Worm (Caenorhabditis elegans) whole organism, L2 larva: Measurements from ENCODE around the gene F54H12.2.
"Not testable (repeated sequence)": the region's sequence is repeated elsewhere in the genome, so short reads cannot be mapped to it uniquely, and the experiment has no call there.

Experiments
- C34F6.9 ChIP-seq: fragments of 150-350 bp; optimal IDR thresholded peaks from 2 replicates; lab custom pipeline; 2014; ENCODE audit warnings: missing biosample characterization, missing genetic modification characterization
- F13H6.1 ChIP-seq: sonication (generic microtip); optimal IDR thresholded peaks from 2 replicates; lab custom pipeline; 2016; ENCODE audit warnings: missing genetic modification characterization, missing compliant biosample characterization
- ZK546.5 ChIP-seq: sonication (generic microtip); optimal IDR thresholded peaks from 2 replicates; lab custom pipeline; 2017; ENCODE audit warnings: missing biosample characterization, missing genetic modification characterization
- aly-2 ChIP-seq: fragments of 150-350 bp; optimal IDR thresholded peaks from 2 replicates; lab custom pipeline; 2014; ENCODE audit warnings: missing biosample characterization, missing genetic modification characterization
- ama-1 ChIP-seq: fragments of 150-350 bp; optimal IDR thresholded peaks from 2 replicates; lab custom pipeline; 2018; ENCODE audit warnings: inconsistent platforms
- blmp-1 ChIP-seq: sonication (generic microtip); optimal IDR thresholded peaks from 2 replicates; lab custom pipeline; 2017; ENCODE audit warnings: missing genetic modification characterization, mild to moderate bottlenecking, missing compliant biosample characterization, antibody characterized with exemption, moderate library complexity; ENCODE audit not compliant: insufficient read depth
- ceh-16 ChIP-seq: fragments of 150-350 bp; optimal IDR thresholded peaks from 2 replicates; lab custom pipeline; 2014; ENCODE audit warnings: missing biosample characterization, missing genetic modification characterization
- ceh-82 ChIP-seq: fragments of 150-350 bp; optimal IDR thresholded peaks from 2 replicates; lab custom pipeline; 2014; ENCODE audit warnings: missing biosample characterization, missing genetic modification characterization
- dmd-4 ChIP-seq: sonication (generic microtip); optimal IDR thresholded peaks from 2 replicates; lab custom pipeline; 2017; ENCODE audit warnings: missing biosample characterization, missing genetic modification characterization
- elt-3 ChIP-seq: sonication (generic microtip); optimal IDR thresholded peaks from 2 replicates; lab custom pipeline; 2017; ENCODE audit warnings: missing biosample characterization, missing genetic modification characterization
- lin-11 ChIP-seq: fragments of 150-350 bp; sonication (generic microtip); optimal IDR thresholded peaks from 2 replicates; lab custom pipeline; 2014; ENCODE audit warnings: missing biosample characterization, missing genetic modification characterization, inconsistent platforms, mixed read lengths
- lin-13 ChIP-seq: fragments of 150-350 bp; optimal IDR thresholded peaks from 2 replicates; lab custom pipeline; 2014; ENCODE audit warnings: missing biosample characterization, missing genetic modification reagents, missing genetic modification characterization
- lsy-2 ChIP-seq, 2 experiments: fragments of 150-350 bp in 1 of 2; sonication (generic microtip) in 1 of 2; optimal IDR thresholded peaks; 2 replicates each; lab custom pipeline; 2014 to 2017; ENCODE audit warnings: missing biosample characterization in 2 of 2, missing genetic modification characterization in 2 of 2
- mab-5 ChIP-seq: fragments of 150-350 bp; optimal IDR thresholded peaks from 2 replicates; lab custom pipeline; 2014; ENCODE audit warnings: missing biosample characterization, missing genetic modification characterization
- mbf-1 ChIP-seq: sonication (generic microtip); optimal IDR thresholded peaks from 2 replicates; lab custom pipeline; 2017; ENCODE audit warnings: missing biosample characterization, missing genetic modification characterization
- mdl-1 ChIP-seq, 2 experiments: fragments of 150-350 bp in 1 of 2; sonication (generic microtip) in 1 of 2; optimal IDR thresholded peaks; 2 replicates each; lab custom pipeline; 2017; ENCODE audit warnings: missing biosample characterization in 2 of 2, missing genetic modification characterization in 2 of 2
- nhr-10 ChIP-seq: sonication (generic microtip); optimal IDR thresholded peaks from 2 replicates; lab custom pipeline; 2017; ENCODE audit warnings: missing biosample characterization, missing genetic modification characterization
- nhr-12 ChIP-seq: fragments of 150-350 bp; optimal IDR thresholded peaks from 2 replicates; lab custom pipeline; 2014; ENCODE audit warnings: missing biosample characterization, missing genetic modification characterization
- nhr-129 ChIP-seq: fragments of 150-350 bp; optimal IDR thresholded peaks from 2 replicates; lab custom pipeline; 2014; ENCODE audit warnings: missing biosample characterization, missing genetic modification characterization
- nhr-23 ChIP-seq: fragments of 150-350 bp; optimal IDR thresholded peaks from 2 replicates; lab custom pipeline; 2014; ENCODE audit warnings: missing biosample characterization, missing genetic modification reagents, missing genetic modification characterization
- nhr-6 ChIP-seq: fragments of 150-350 bp; optimal IDR thresholded peaks from 2 replicates; lab custom pipeline; 2014; ENCODE audit warnings: missing biosample characterization, missing genetic modification characterization
- sem-4 ChIP-seq: fragments of 150-350 bp; optimal IDR thresholded peaks from 2 replicates; lab custom pipeline; 2014; ENCODE audit warnings: missing biosample characterization, missing genetic modification reagents, missing genetic modification characterization
- sma-3 ChIP-seq: sonication (generic microtip); optimal IDR thresholded peaks from 2 replicates; lab custom pipeline; 2016; ENCODE audit warnings: missing genetic modification reagents, missing genetic modification characterization, missing compliant biosample characterization
- unc-39 ChIP-seq: fragments of 150-350 bp; optimal IDR thresholded peaks from 2 replicates; lab custom pipeline; 2014; ENCODE audit warnings: missing biosample characterization, missing genetic modification characterization
- unc-55 ChIP-seq: fragments of 150-350 bp; sonication (generic microtip); optimal IDR thresholded peaks from 3 replicates; lab custom pipeline; 2014; ENCODE audit warnings: missing biosample characterization, missing genetic modification reagents, missing genetic modification characterization
- unc-62 ChIP-seq: fragments of 150-350 bp; optimal IDR thresholded peaks from 2 replicates; lab custom pipeline; 2014; ENCODE audit warnings: missing biosample characterization, missing genetic modification reagents, missing genetic modification characterization
- zag-1 ChIP-seq: fragments of 150-350 bp; optimal IDR thresholded peaks from 2 replicates; lab custom pipeline; 2014; ENCODE audit warnings: missing biosample characterization, missing genetic modification characterization
- ztf-11 ChIP-seq: sonication (generic microtip); optimal IDR thresholded peaks from 2 replicates; lab custom pipeline; 2017; ENCODE audit warnings: missing biosample characterization, missing genetic modification characterization
- ztf-4 ChIP-seq: fragments of 150-350 bp; optimal IDR thresholded peaks from 2 replicates; lab custom pipeline; 2014; ENCODE audit warnings: missing biosample characterization, missing genetic modification characterization

Gene F54H12.2

DNA sequence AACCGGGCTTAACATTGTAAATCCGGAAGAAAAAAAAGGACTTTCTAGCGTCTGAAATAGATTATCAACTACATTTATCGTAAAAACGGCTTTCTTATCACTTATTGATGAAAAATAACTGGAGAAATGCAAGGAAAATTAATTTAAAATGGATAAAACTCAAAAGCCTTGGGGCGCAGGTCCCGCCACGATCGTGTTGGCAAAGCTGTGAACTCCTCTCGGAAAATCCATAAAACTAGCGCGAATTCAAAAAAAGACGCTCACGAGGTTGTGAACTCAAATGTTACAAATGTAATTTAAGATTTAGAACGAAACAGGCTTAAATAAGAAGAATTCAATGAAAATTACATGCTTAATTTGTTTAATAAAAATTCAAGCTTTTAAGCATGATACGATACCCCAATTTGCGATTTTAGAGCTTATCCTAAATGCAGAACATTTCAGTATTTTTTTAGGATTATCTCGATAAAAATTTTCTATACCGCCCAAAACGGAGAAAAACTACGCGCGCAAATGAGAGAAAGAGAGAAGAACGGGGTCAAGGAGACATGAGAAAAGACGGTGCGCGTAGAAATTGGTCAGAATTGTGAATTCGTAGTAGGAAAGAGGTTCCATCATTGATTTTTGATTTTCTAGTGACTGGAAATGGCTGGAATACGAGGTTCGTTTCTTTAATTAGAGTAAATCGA lies 12.2 kb upstream of the F54H12.2 start, which contains the start of gene C29E4.15 (continued):
- TF ChIP-seq aly-2 (tag; lab: Kevin White, UChicago), result no peak
- TF ChIP-seq nhr-129, result peak; percentile 6
- TF ChIP-seq sma-3 (GFP tag; lab: Kevin White, UChicago), result no peak
- peak; percentile 15 for TF ChIP-seq F13H6.1
- peak; percentile 83 for TF ChIP-seq unc-55 (GFP tag; lab: Kevin White, UChicago)
- peak; percentile 63 for TF ChIP-seq C34F6.9 (tag; lab: Kevin White, UChicago)
- TF ChIP-seq ceh-82 (tag; lab: Kevin White, UChicago), result no peak
- TF ChIP-seq unc-39 (tag; lab: Kevin White, UChicago), result no peak
- no peak for TF ChIP-seq dmd-4 (tag; lab: Kevin White, UChicago)
- no peak for TF ChIP-seq mab-5 (tag; lab: Kevin White, UChicago)
- no peak for TF ChIP-seq mdl-1 (tag; optimal IDR thresholded peaks at IDR 0.05; lab: Kevin White, UChicago)
- no peak for TF ChIP-seq ztf-11
- TF ChIP-seq, all 48 proteins: peak for 7

DNA sequence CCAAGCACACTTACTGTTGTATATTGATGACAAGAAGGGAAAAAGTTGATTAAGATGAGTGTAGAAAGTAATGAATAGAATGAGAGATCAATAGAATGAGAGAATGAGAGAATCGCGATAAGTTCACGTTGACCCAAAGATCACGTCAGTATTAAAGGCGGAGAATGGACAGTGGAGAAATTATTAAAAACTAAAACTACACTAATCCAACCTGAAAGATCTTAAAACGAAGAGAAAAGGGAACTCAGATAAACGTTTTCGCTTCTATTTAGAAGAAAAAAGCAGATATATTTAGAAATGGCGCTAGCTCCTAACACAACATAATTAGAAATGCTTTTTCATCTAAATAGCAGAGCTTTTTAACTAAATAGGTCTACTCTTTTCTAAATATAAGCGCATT lies 11.2 kb upstream of the F54H12.2 start, which contains the start of gene let-754:
Gene let-754, minus strand, starts transcription at position 101 of the 400 bp plus-strand sequence.
- TF ChIP-seq sem-4 (no peak), nhr-23 (tag; lab: Kevin White, UChicago) (no peak), ama-1 (lab: Kevin White, UChicago) (no peak), C34F6.9 (tag; lab: Kevin White, UChicago) (no peak), mbf-1 (tag; lab: Kevin White, UChicago) (no peak), ceh-16 (no peak), nhr-6 (no peak), zag-1 (no peak), mdl-1 (tag; optimal IDR thresholded peaks at IDR 0.05; lab: Kevin White, UChicago) (no peak), lin-11 (tag; lab: Kevin White, UChicago) (no peak), elt-3 (no peak), mab-5 (tag; lab: Kevin White, UChicago) (no peak), ztf-4 (no peak), lin-13 (no peak), nhr-10 (no peak), unc-62 (GFP tag; lab: Kevin White, UChicago) (no peak)

DNA sequence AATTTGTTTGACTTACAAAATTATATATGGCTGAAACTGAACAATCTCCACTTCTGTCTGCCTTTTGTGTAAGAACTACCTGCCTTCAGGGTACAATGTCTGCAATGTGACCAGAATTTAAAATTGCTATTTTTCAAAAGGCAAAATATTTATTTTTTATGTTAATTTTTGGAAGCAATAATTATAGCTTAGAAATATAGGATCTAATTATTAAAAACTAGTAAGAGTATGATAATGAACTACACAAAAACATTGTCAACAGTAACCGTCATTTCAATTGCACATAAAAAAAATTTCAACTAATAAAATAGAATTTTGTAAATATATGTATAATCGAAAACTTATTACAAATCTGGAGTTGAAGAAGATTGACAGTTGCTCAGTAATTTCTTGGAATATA lies 7.4 kb upstream of the F54H12.2 start, which contains the start of gene C29E4.9:
Gene C29E4.9, minus strand, starts transcription at position 101 of the 400 bp plus-strand sequence.
- TF ChIP-seq nhr-129 (no peak), dmd-4 (tag; lab: Kevin White, UChicago) (no peak), nhr-12 (tag; lab: Kevin White, UChicago) (no peak)

DNA sequence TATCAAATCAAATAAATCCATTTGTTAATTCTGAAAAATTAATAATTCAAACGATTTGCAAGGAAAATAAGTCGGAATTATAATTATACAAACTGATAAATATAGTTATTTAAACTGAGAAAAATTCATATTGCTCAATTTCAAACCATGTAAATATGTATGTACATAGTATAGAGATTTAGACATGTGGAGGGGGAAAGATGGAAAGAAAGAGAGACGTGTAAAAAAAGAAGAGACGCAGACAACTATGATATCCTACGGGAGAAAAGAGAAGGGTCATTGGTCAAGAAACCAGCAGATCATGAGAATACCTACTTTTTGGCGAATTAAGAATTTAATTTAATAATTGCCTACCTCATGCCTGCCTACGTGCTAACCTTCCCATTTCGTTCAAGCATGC lies 6.3 kb upstream of the F54H12.2 start, which contains the start of gene C29E4.11:
Gene C29E4.11, minus strand, starts transcription at position 30 of the 400 bp plus-strand sequence.
- TF ChIP-seq lsy-2 (tag; optimal IDR thresholded peaks at IDR 0.05; lab: Kevin White, UChicago), result peak in 1 of 2 experiments; percentile 40
- TF ChIP-seq C34F6.9 (tag; lab: Kevin White, UChicago), result peak; percentile 74
- peak; percentile 40 for TF ChIP-seq unc-55 (GFP tag; lab: Kevin White, UChicago)
- TF ChIP-seq ZK546.5, result no peak

DNA sequence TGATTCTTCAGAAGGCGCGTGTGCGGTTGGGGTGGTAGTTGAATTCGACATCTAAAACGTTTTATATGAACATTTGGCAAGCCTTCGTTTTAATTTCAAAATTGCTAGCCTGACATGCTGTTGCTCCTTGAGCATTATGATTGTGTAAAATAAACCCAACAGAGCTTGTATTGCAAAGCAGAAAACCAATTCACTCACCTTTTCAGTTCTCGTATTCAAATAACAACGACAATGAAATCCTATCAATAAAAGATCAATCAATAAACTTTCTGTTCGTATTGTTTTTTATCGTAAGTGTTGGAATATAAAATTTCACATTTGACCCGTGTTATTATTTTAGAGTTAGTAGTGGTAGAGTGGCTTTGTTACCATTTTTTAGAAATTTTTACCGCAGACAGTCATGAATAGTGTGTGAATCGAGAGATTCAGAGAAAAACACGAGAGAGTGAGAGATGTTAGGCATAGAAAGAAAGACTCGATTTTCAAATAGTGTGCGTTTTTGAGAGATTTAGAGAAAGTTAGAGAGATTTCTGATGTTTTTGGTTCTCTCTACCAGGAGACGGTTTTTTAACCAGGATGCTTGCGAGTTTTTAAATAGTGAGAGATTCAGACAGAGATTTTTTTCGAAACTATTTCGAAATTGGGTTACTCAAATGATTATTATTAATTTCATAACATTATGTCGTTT lies 5.3 kb upstream of the F54H12.2 start, which contains the start of gene F54H12.10:
Gene F54H12.10, minus strand, starts transcription at position 51 of the 688 bp plus-strand sequence.
- TF ChIP-seq blmp-1 (tag; lab: Kevin White, UChicago); ceh-16; nhr-12 (tag; lab: Kevin White, UChicago): not testable (repeated sequence)

DNA sequence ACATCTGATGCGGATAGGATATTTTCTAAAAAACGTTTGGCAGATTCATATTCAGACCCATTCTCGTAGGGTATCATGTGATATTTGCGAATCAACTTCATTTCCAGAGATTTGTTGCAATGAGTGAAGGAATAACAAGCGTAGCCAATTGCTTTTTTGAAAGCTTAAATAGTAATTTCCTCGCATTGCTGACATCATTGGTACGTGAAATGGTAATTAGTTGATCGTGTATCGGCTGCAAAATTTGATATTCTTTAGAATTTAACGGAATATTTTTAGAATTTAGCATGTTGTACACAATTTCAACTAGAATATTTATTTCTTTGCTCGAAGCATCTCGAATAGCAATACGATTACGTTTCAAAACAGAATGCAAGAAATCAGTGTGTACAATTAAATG lies 1.7 kb upstream of the F54H12.2 start, which contains the start of gene F54H12.4:
Gene F54H12.4, minus strand, starts transcription at position 101 of the 400 bp plus-strand sequence.
- TF ChIP-seq lsy-2 (tag; optimal IDR thresholded peaks at IDR 0.05; lab: Kevin White, UChicago); mdl-1 (tag; optimal IDR thresholded peaks at IDR 0.05; lab: Kevin White, UChicago); ztf-4: not testable (repeated sequence)
- TF ChIP-seq, all 48 proteins: peak for 0; not testable (repeated sequence) for 48
